Worm (Caenorhabditis elegans) whole organism, young adult: Measurements from ENCODE around the gene smg-4.

ENCODE experiments used
- B0019.2 ChIP-seq: fragments of 200-800 bp; sonication (Bioruptor generic); conservative IDR thresholded peaks from 2 replicates; pipeline ENCODE4 v1.3.6; 2022; ENCODE audit warnings: missing genetic modification reagents, missing genetic modification characterization, missing compliant biosample characterization
- B0035.1 ChIP-seq: sonication (generic microtip); optimal IDR thresholded peaks from 2 replicates; lab custom pipeline; 2016; ENCODE audit warnings: missing genetic modification characterization, mild to moderate bottlenecking, missing compliant biosample characterization, missing genotype, missing genetic modification reagents
- F57A8.1 ChIP-seq: fragments of 200-800 bp; sonication (Bioruptor generic); optimal IDR thresholded peaks from 2 replicates; lab custom pipeline; 2018; ENCODE audit warnings: mild to moderate bottlenecking, missing genetic modification characterization, moderate library complexity, missing compliant biosample characterization
- K12H6.12 ChIP-seq: fragments of 200-800 bp; sonication (Bioruptor generic); optimal IDR thresholded peaks from 2 replicates; lab custom pipeline; 2018; ENCODE audit warnings: mild to moderate bottlenecking, missing genetic modification characterization, missing compliant biosample characterization
- Y67H2A.10 ChIP-seq: fragments of 200-800 bp; sonication (Bioruptor generic); conservative IDR thresholded peaks from 2 replicates; pipeline ENCODE4 v1.3.6; 2022; ENCODE audit warnings: missing genetic modification reagents, missing genetic modification characterization, missing compliant biosample characterization
- ZK185.1 ChIP-seq: sonication (generic microtip); optimal IDR thresholded peaks from 2 replicates; lab custom pipeline; 2016; ENCODE audit warnings: mild to moderate bottlenecking, missing genetic modification characterization, missing compliant biosample characterization; ENCODE audit not compliant: poor library complexity, severe bottlenecking
- ama-1 ChIP-seq, 3 experiments: fragments of 150-350 bp in 1 of 3; sonication (generic microtip) in 2 of 3; optimal IDR thresholded peaks; 2 replicates each; lab custom pipeline; 2014 to 2018; ENCODE audit warnings: missing biosample characterization in 2 of 3, missing genetic modification characterization in 2 of 3, missing genetic modification reagents in 2 of 3
- aptf-3 ChIP-seq: fragments of 200-800 bp; sonication (Bioruptor generic); IDR thresholded peaks from 2 replicates; pipeline ENCODE4 v1.3.6; 2022; ENCODE audit warnings: missing genetic modification characterization, missing compliant biosample characterization
- atf-7 ChIP-seq: sonication (generic microtip); optimal IDR thresholded peaks from 2 replicates; lab custom pipeline; 2017; ENCODE audit warnings: mild to moderate bottlenecking, missing genetic modification characterization, missing compliant biosample characterization
- attf-6 ChIP-seq: fragments of 200-800 bp; sonication (Bioruptor generic); IDR thresholded peaks from 2 replicates; pipeline ENCODE4 v1.3.6; 2022; ENCODE audit warnings: missing genetic modification reagents, missing genetic modification characterization, missing compliant biosample characterization
- bed-1 ChIP-seq: fragments of 200-800 bp; sonication (Bioruptor generic); IDR thresholded peaks from 2 replicates; pipeline ENCODE4 v1.3.6; 2022; ENCODE audit warnings: missing genetic modification reagents, missing genetic modification characterization, missing compliant biosample characterization
- ceh-27 ChIP-seq: fragments of 200-800 bp; sonication (Bioruptor generic); optimal IDR thresholded peaks from 2 replicates; lab custom pipeline; 2018; ENCODE audit warnings: mild to moderate bottlenecking, missing genetic modification characterization, moderate library complexity, missing compliant biosample characterization
- ceh-58 ChIP-seq: fragments of 200-800 bp; sonication (Bioruptor generic); IDR thresholded peaks from 2 replicates; pipeline ENCODE4 v1.3.6; 2022; ENCODE audit warnings: missing genetic modification characterization, missing compliant biosample characterization
- ceh-91 ChIP-seq: fragments of 200-800 bp; sonication (Bioruptor generic); IDR thresholded peaks from 2 replicates; pipeline ENCODE4 v1.3.6; 2022; ENCODE audit warnings: missing genetic modification reagents, missing genetic modification characterization, missing compliant biosample characterization
- chd-7 ChIP-seq: sonication (generic microtip); optimal IDR thresholded peaks from 2 replicates; lab custom pipeline; 2016; ENCODE audit warnings: mild to moderate bottlenecking, missing genetic modification characterization, moderate library complexity, missing compliant biosample characterization
- dpff-1 ChIP-seq: sonication (generic microtip); optimal IDR thresholded peaks from 2 replicates; lab custom pipeline; 2017; ENCODE audit warnings: mild to moderate bottlenecking, missing genetic modification characterization, missing compliant biosample characterization
- efl-1 ChIP-seq: fragments of 150-350 bp; optimal IDR thresholded peaks from 2 replicates; lab custom pipeline; 2014; ENCODE audit warnings: missing biosample characterization, missing genetic modification reagents, missing genetic modification characterization
- ekl-4 ChIP-seq: fragments of 200-800 bp; sonication (Bioruptor generic); IDR thresholded peaks from 2 replicates; pipeline ENCODE4 v1.3.6; 2022; ENCODE audit warnings: missing genetic modification reagents, missing genetic modification characterization, missing compliant biosample characterization
- him-1 ChIP-seq: sonication (generic microtip); optimal IDR thresholded peaks from 2 replicates; lab custom pipeline; 2016; ENCODE audit warnings: missing genotype, missing genetic modification reagents, missing genetic modification characterization, missing compliant biosample characterization
- hmg-1.2 ChIP-seq: fragments of 200-800 bp; sonication (Bioruptor generic); IDR thresholded peaks from 2 replicates; pipeline ENCODE4 v1.3.6; 2022; ENCODE audit warnings: missing genetic modification reagents, missing genetic modification characterization, missing compliant biosample characterization
- hmg-20 ChIP-seq: fragments of 200-800 bp; sonication (Bioruptor generic); IDR thresholded peaks from 2 replicates; pipeline ENCODE4 v1.3.6; 2022; ENCODE audit warnings: missing genetic modification reagents, missing genetic modification characterization, missing compliant biosample characterization
- let-526 ChIP-seq: fragments of 200-800 bp; sonication (Bioruptor generic); IDR thresholded peaks from 2 replicates; pipeline ENCODE4 v1.3.6; 2022; ENCODE audit warnings: missing genetic modification reagents, missing genetic modification characterization, missing compliant biosample characterization
- lin-35 ChIP-seq, 3 experiments: fragments of 150-350 bp in 2 of 3; sonication (generic microtip) in 1 of 3; optimal IDR thresholded peaks; 2 replicates each; lab custom pipeline; 2014 to 2018; ENCODE audit warnings: missing biosample characterization in 3 of 3, missing genetic modification characterization in 3 of 3, missing genetic modification reagents in 3 of 3
- lin-40 ChIP-seq: sonication (generic microtip); optimal IDR thresholded peaks from 2 replicates; lab custom pipeline; 2016; ENCODE audit warnings: missing genetic modification characterization, mild to moderate bottlenecking, missing compliant biosample characterization, missing genotype, missing genetic modification reagents
- madf-8 ChIP-seq: fragments of 200-800 bp; sonication (Bioruptor generic); conservative IDR thresholded peaks from 2 replicates; pipeline ENCODE4 v1.3.6; 2022; ENCODE audit warnings: missing genetic modification reagents, missing genetic modification characterization, missing compliant biosample characterization
- mes-4 ChIP-seq: sonication (generic microtip); optimal IDR thresholded peaks from 2 replicates; lab custom pipeline; 2016; ENCODE audit warnings: missing genotype, missing genetic modification characterization, missing compliant biosample characterization
- nfya-1 ChIP-seq: sonication (generic microtip); optimal IDR thresholded peaks from 2 replicates; lab custom pipeline; 2017; ENCODE audit warnings: antibody characterized with exemption, missing compliant biosample characterization, missing genetic modification characterization, borderline replicate concordance; ENCODE audit not compliant: insufficient read depth
- nfyb-1 ChIP-seq: fragments of 200-800 bp; sonication (Bioruptor generic); IDR thresholded peaks from 2 replicates; pipeline ENCODE4 v1.3.6; 2022; ENCODE audit warnings: missing genetic modification reagents, missing genetic modification characterization, missing compliant biosample characterization
- nhr-179 ChIP-seq: sonication (generic microtip); optimal IDR thresholded peaks from 2 replicates; lab custom pipeline; 2016; ENCODE audit warnings: mild to moderate bottlenecking, missing genetic modification characterization, missing compliant biosample characterization
- rec-8 ChIP-seq, 2 experiments: sonication (generic microtip); optimal IDR thresholded peaks; 2 replicates each; lab custom pipeline; 2016; ENCODE audit warnings: mild to moderate bottlenecking in 2 of 2, missing genetic modification characterization in 2 of 2, missing genetic modification reagents in 2 of 2, missing genotype in 2 of 2, missing biosample characterization in 1 of 2, missing compliant biosample characterization in 1 of 2, moderate library complexity in 1 of 2
- repo-1 ChIP-seq: sonication (generic microtip); optimal IDR thresholded peaks from 2 replicates; lab custom pipeline; 2017; ENCODE audit warnings: mild to moderate bottlenecking, missing genetic modification characterization, missing compliant biosample characterization
- snpc-4 ChIP-seq, 5 experiments: fragments of 150-350 bp in 1 of 5; sonication (generic microtip) in 4 of 5; optimal IDR thresholded peaks; 2 replicates each; lab custom pipeline; 2014 to 2018; ENCODE audit warnings: missing genetic modification characterization in 5 of 5, missing biosample characterization in 3 of 5, antibody characterized with exemption in 2 of 5, mild to moderate bottlenecking in 2 of 5, missing compliant biosample characterization in 2 of 5, missing genotype in 2 of 5, moderate library complexity in 2 of 5, missing genetic modification reagents in 1 of 5
- tbp1 ChIP-seq: fragments of 200-800 bp; sonication (Bioruptor generic); optimal IDR thresholded peaks from 2 replicates; lab custom pipeline; 2018; ENCODE audit warnings: mild to moderate bottlenecking, missing genetic modification characterization, missing compliant biosample characterization
- tbx-9 ChIP-seq: sonication (generic microtip); optimal IDR thresholded peaks from 2 replicates; lab custom pipeline; 2016; ENCODE audit warnings: borderline replicate concordance, missing genetic modification characterization, inconsistent platforms, missing compliant biosample characterization
- unc-62 ChIP-seq: fragments of 150-350 bp; optimal IDR thresholded peaks from 2 replicates; lab custom pipeline; 2014; ENCODE audit warnings: missing biosample characterization, missing genetic modification reagents, missing genetic modification characterization
- zim-3 ChIP-seq: sonication (generic microtip); optimal IDR thresholded peaks from 2 replicates; lab custom pipeline; 2017; ENCODE audit warnings: mild to moderate bottlenecking, missing genetic modification characterization, moderate library complexity, missing compliant biosample characterization
- ztf-22 ChIP-seq: fragments of 200-800 bp; sonication (Bioruptor generic); optimal IDR thresholded peaks from 2 replicates; lab custom pipeline; 2018; ENCODE audit warnings: mild to moderate bottlenecking, missing genetic modification characterization, moderate library complexity, missing compliant biosample characterization
- ztf-25 ChIP-seq: fragments of 200-800 bp; sonication (Bioruptor generic); IDR thresholded peaks from 2 replicates; pipeline ENCODE4 v1.3.6; 2022; ENCODE audit warnings: missing genetic modification reagents, missing genetic modification characterization, missing compliant biosample characterization
- ztf-26 ChIP-seq: sonication (generic microtip); optimal IDR thresholded peaks from 2 replicates; lab custom pipeline; 2017; ENCODE audit warnings: missing genetic modification characterization, missing compliant biosample characterization

smg-4 gene

DNA sequence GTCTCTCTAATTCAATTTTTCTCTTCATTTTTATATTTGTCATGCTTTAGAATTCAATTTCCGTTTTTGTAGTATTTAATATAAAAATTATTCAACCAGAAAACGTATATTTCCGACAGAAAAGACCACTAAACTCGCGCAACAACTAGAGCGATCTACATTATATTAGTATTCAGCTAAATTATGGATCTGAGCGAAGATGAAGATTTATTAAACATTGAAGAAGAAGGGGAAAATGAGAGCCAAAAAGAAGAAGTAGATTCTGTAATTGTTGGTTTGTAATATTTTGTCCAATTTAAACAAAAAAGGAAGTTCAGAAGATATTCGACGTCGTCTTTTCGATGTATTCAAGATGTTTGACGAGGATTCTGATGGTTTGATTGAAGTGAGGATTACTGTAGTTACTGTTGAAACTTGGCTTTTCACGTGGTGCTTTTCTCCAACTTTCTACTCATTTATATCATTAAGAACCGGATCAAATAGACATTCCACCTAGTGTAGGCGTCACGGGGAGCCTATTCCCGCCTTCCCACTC is 43.6 kb downstream of the smg-4 start, which contains the start of gene cal-7:
TSS of gene cal-7 (plus strand) at position 184 of the 535 bp plus-strand sequence.
- TF ChIP-seq madf-8 (GFP tag; lab: Robert Waterston, UW) (no peak), aptf-3 (no peak), ekl-4 (0 out of 2 replicates have a peak, but pooled peaks have one; percentile 29), hmg-1.2 (GFP tag; lab: Robert Waterston, UW) (no peak), ceh-91 (0 out of 2 replicates have a peak, but pooled peaks have one; percentile 11), ama-1 (optimal IDR thresholded peaks at IDR 0.05; lab: Kevin White, UChicago) (no peak), ama-1 (GFP tag; optimal IDR thresholded peaks at IDR 0.05; lab: Kevin White, UChicago) (peak in 1 of 2 experiments; percentile 61), snpc-4 (GFP tag; optimal IDR thresholded peaks at IDR 0.05; lab: Kevin White, UChicago) (no peak), snpc-4 (tag; optimal IDR thresholded peaks at IDR 0.05; lab: Kevin White, UChicago) (no peak), nfya-1 (tag; lab: Kevin White, UChicago) (no peak), chd-7 (peak; percentile 24), ztf-26 (tag; lab: Kevin White, UChicago) (peak; percentile 55), ztf-22 (GFP tag; lab: Kevin White, UChicago) (no peak), nhr-179 (tag; lab: Kevin White, UChicago) (no peak), lin-40 (tag; lab: Kevin White, UChicago) (peak; percentile 18), attf-6 (GFP tag; lab: Robert Waterston, UW) (no peak), repo-1 (tag; lab: Kevin White, UChicago) (peak; percentile 53), B0035.1 (tag; lab: Kevin White, UChicago) (no peak), dpff-1 (peak; percentile 3), ZK185.1 (tag; lab: Kevin White, UChicago) (peak; percentile 15)
- TF ChIP-seq, all 124 proteins: peak for 9

DNA sequence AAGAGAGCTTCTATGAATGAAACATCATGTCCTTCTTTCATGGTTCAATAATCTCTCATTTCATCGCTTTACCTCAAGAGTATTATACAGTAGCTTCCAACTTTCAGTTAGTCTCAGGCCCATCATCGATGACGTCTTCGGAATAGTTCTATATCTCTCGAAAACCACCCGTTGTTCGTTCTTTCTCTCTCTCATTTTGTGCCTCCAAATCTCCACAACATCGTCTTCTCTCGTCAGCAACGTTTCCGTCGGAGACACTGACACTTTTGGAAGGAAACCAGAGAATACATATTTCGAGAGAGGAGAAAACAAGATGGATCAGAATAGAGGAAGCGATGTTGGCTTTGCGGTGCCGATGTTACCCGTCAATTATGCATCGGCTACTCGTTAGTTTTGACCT is 45.7 kb downstream of the smg-4 start:
- TF ChIP-seq zim-3 (tag; lab: Kevin White, UChicago): peak; percentile 1
- TF ChIP-seq hmg-20 (GFP tag; lab: Robert Waterston, UW): 0 out of 2 replicates have a peak, but pooled peaks have one; percentile 4
- TF ChIP-seq ceh-58: no peak
- TF ChIP-seq ama-1 (optimal IDR thresholded peaks at IDR 0.05; lab: Kevin White, UChicago): peak; percentile 52
- no peak for TF ChIP-seq ama-1 (GFP tag; optimal IDR thresholded peaks at IDR 0.05; lab: Kevin White, UChicago)
- peak; percentile 31; the same call in 1 of the 2 replicates for TF ChIP-seq nfyb-1 (GFP tag; lab: Robert Waterston, UW)

DNA sequence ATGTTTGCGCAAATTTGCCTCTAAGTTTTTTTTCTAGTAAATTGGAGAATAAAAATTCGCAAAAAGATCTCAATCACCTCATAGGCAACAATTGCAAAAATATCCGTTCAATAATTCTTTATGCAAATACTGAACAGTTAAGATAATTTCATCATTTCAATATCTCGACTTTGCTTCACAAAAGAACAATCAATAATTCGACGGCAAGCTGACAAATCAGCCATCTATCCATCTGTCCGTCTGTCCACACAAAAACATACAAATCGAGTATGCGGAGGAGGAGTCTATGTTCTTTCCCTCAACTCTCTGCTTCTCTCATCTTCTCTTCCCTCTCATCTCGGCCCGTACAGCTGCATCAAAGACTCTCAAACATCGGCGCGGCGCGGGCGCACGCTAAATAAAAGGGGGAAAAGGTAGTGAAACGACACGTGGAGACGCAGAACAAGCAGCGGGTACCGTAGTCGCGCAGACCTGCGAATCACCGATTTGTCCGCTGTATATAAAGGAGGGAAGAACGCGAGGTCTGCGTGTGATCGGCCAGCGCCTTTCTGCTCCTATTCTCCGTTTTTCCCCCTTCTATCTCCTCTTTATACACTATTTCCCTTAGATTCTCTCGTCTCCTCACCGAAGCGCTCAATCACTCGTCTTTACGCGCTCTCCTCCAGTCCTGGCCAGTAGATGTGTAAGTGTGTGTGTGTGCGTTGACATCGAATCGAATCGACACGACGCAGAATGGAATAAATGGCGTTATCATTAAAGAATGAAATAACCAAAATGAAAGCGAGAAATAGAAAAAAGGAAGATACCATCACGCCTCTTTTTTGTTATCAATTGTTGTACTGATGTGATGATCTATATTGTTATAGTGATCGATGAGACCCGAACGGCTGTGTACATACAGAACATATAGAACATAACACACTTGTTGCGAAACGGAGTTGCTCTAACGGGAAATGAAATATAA is 46.5 kb downstream of the smg-4 start:
- peak; percentile 77 for TF ChIP-seq tbp1 (GFP tag; lab: Kevin White, UChicago)
- TF ChIP-seq Y67H2A.10 (GFP tag; lab: Robert Waterston, UW): peak; percentile 55
- TF ChIP-seq mes-4: no peak
- peak; percentile 98 for TF ChIP-seq K12H6.12
- no peak for TF ChIP-seq nhr-179 (tag; lab: Kevin White, UChicago)
- peak; percentile 21 for TF ChIP-seq F57A8.1 (GFP tag; lab: Kevin White, UChicago)
- TF ChIP-seq ztf-22 (GFP tag; lab: Kevin White, UChicago): peak; percentile 72
- peak; percentile 81 for TF ChIP-seq ekl-4
- TF ChIP-seq ztf-26 (tag; lab: Kevin White, UChicago): peak; percentile 90
- peak; percentile 55 for TF ChIP-seq snpc-4 (GFP tag; optimal IDR thresholded peaks at IDR 0.05; lab: Kevin White, UChicago)
- peak; percentile 42 to 79 (median 78) for TF ChIP-seq snpc-4 (tag; optimal IDR thresholded peaks at IDR 0.05; lab: Kevin White, UChicago)
- peak in 1 of 3 experiments; percentile 64 for TF ChIP-seq lin-35 (GFP tag; optimal IDR thresholded peaks at IDR 0.05; lab: Kevin White, UChicago)
- peak; percentile 95 for TF ChIP-seq ceh-27
- TF ChIP-seq let-526 (GFP tag; lab: Robert Waterston, UW): peak; percentile 88; the same call in 1 of the 2 replicates
- TF ChIP-seq ceh-91: 0 out of 2 replicates have a peak, but pooled peaks have one; percentile 26
- no peak for TF ChIP-seq bed-1 (GFP tag; lab: Robert Waterston, UW)
- TF ChIP-seq efl-1: no peak
- 0 out of 2 replicates have a peak, but pooled peaks have one; percentile 46 for TF ChIP-seq ztf-25 (GFP tag; lab: Robert Waterston, UW)
- peak; percentile 93 for TF ChIP-seq atf-7 (tag; lab: Kevin White, UChicago)
- peak; percentile 32; the same call in 1 of the 2 replicates for TF ChIP-seq B0019.2 (GFP tag; lab: Robert Waterston, UW)
- no peak for TF ChIP-seq him-1 (tag; lab: Kevin White, UChicago)
- TF ChIP-seq tbx-9 (tag; lab: Kevin White, UChicago): no peak
- peak in 1 of 2 experiments; percentile 2 for TF ChIP-seq rec-8 (tag; optimal IDR thresholded peaks at IDR 0.05; lab: Kevin White, UChicago)
- peak; percentile 32 for TF ChIP-seq unc-62 (GFP tag; lab: Kevin White, UChicago)
